Fruit fly (Drosophila melanogaster) whole organism, adult: ENCODE results near the gene ArfGAP3.

Source experiments
- CG33017 ChIP-seq: fragments of 200-800 bp; sonication (Bioruptor generic); optimal IDR thresholded peaks from 2 replicates; lab custom pipeline; 2018; ENCODE audit warnings: missing biosample characterization, mild to moderate bottlenecking, missing genetic modification characterization, moderate library complexity
- CG5204 ChIP-seq: fragments of 200-800 bp; sonication (Bioruptor generic); optimal IDR thresholded peaks from 2 replicates; lab custom pipeline; 2016; ENCODE audit warnings: missing biosample characterization, missing genetic modification characterization
- CG7101 ChIP-seq: fragments of 200-800 bp; sonication (Bioruptor generic); optimal IDR thresholded peaks from 2 replicates; lab custom pipeline; 2018; ENCODE audit warnings: missing biosample characterization, mild to moderate bottlenecking, missing genetic modification characterization, moderate library complexity
- Crg-1 ChIP-seq: fragments of 200-800 bp; sonication (Bioruptor generic); optimal IDR thresholded peaks from 2 replicates; lab custom pipeline; 2016; ENCODE audit warnings: missing biosample characterization, missing genetic modification characterization
- tj ChIP-seq: fragments of 200-800 bp; sonication (Bioruptor generic); optimal IDR thresholded peaks from 3 replicates; lab custom pipeline; 2017; ENCODE audit warnings: missing biosample characterization, mild to moderate bottlenecking, missing genetic modification characterization, moderate library complexity
- toe ChIP-seq: fragments of 200-800 bp; sonication (Bioruptor generic); optimal IDR thresholded peaks from 2 replicates; lab custom pipeline; 2016; ENCODE audit warnings: missing biosample characterization, missing genetic modification characterization

DNA sequence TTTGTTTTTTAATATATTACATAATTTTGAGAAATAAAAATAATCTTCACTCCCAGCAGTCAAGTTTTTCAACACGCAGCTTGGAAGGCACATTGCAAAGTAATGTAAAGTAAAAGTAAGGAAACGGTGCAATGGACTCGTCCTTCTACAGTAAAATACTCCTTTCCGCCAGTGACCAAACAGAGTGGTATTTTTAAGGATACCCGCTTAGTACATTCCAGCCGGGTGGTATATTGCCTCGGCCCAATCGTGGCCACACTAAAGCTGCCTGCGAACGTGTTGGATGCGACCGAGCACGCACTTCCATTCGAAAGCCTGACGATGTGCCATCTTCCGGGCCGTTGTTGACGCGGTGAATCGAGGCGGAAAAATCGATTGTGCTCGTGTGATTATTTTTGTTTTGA, 31.8 kb upstream of the ArfGAP3 start, which contains the start of gene SPoCk:
- TF ChIP-seq CG7101: no peak
- TF ChIP-seq toe (GFP tag; lab: Kevin White, UChicago): no peak
- TF ChIP-seq Crg-1 (GFP tag; lab: Kevin White, UChicago): no peak
- no peak for TF ChIP-seq CG5204
- no peak for TF ChIP-seq tj (GFP tag; lab: Kevin White, UChicago)
- no peak for TF ChIP-seq CG33017
